Worm (Caenorhabditis elegans) whole organism, late embryonic: ENCODE results near the gene K07B1.7.

ENCODE experiments used
- C08G9.2 ChIP-seq: sonication (generic microtip); optimal IDR thresholded peaks from 2 replicates; lab custom pipeline; 2016; ENCODE audit warnings: mild to moderate bottlenecking, missing genetic modification characterization, moderate library complexity, missing compliant biosample characterization
- C38D4.7 ChIP-seq: fragments of 200-800 bp; sonication (Bioruptor generic); optimal IDR thresholded peaks from 2 replicates; lab custom pipeline; 2018; ENCODE audit warnings: mild to moderate bottlenecking, missing genetic modification characterization, moderate library complexity, missing compliant biosample characterization
- K02D7.2 ChIP-seq: sonication (generic microtip); optimal IDR thresholded peaks from 2 replicates; lab custom pipeline; 2017; ENCODE audit warnings: mild to moderate bottlenecking, missing genetic modification characterization, missing compliant biosample characterization
- K09A11.1 ChIP-seq: sonication (generic microtip); optimal IDR thresholded peaks from 2 replicates; lab custom pipeline; 2017; ENCODE audit warnings: antibody characterized with exemption, mild to moderate bottlenecking, missing genetic modification characterization, missing compliant biosample characterization; ENCODE audit not compliant: insufficient read depth
- Y22D7AL.16 ChIP-seq: sonication (generic microtip); optimal IDR thresholded peaks from 2 replicates; lab custom pipeline; 2016; ENCODE audit warnings: missing genetic modification characterization, missing compliant biosample characterization
- ahr-1 ChIP-seq: sonication (generic microtip); optimal IDR thresholded peaks from 2 replicates; lab custom pipeline; 2016; ENCODE audit warnings: missing genetic modification characterization, missing compliant biosample characterization
- ama-1 ChIP-seq: fragments of 150-350 bp; optimal IDR thresholded peaks from 2 replicates; lab custom pipeline; 2014
- ceh-19 ChIP-seq: fragments of 200-800 bp; sonication (Bioruptor generic); optimal IDR thresholded peaks from 2 replicates; lab custom pipeline; 2018; ENCODE audit warnings: mild to moderate bottlenecking, missing genetic modification characterization, missing compliant biosample characterization
- ceh-2 ChIP-seq: sonication (generic microtip); optimal IDR thresholded peaks from 2 replicates; lab custom pipeline; 2016; ENCODE audit warnings: missing genotype, missing genetic modification characterization, missing compliant biosample characterization
- ceh-22 ChIP-seq: sonication (generic microtip); optimal IDR thresholded peaks from 2 replicates; lab custom pipeline; 2017; ENCODE audit warnings: missing biosample characterization, missing genetic modification characterization
- ceh-24 ChIP-seq: sonication (generic microtip); optimal IDR thresholded peaks from 2 replicates; lab custom pipeline; 2016; ENCODE audit warnings: mild to moderate bottlenecking, missing genetic modification characterization, missing compliant biosample characterization
- ceh-31 ChIP-seq: sonication (generic microtip); optimal IDR thresholded peaks from 2 replicates; lab custom pipeline; 2016; ENCODE audit warnings: missing genetic modification characterization, missing compliant biosample characterization
- ceh-34 ChIP-seq: sonication (generic microtip); optimal IDR thresholded peaks from 2 replicates; lab custom pipeline; 2016; ENCODE audit warnings: mild to moderate bottlenecking, missing genetic modification characterization, missing compliant biosample characterization
- ceh-45 ChIP-seq: fragments of 200-800 bp; sonication (Bioruptor generic); IDR thresholded peaks from 2 replicates; pipeline ENCODE4 v1.3.6; 2022; ENCODE audit warnings: missing genetic modification reagents, missing genetic modification characterization, missing compliant biosample characterization
- ceh-48 ChIP-seq: sonication (generic microtip); optimal IDR thresholded peaks from 2 replicates; lab custom pipeline; 2016; ENCODE audit warnings: missing genetic modification characterization, inconsistent platforms, missing compliant biosample characterization
- ceh-9 ChIP-seq: sonication (generic microtip); optimal IDR thresholded peaks from 2 replicates; lab custom pipeline; 2016; ENCODE audit warnings: mild to moderate bottlenecking, missing genetic modification characterization, inconsistent platforms, missing compliant biosample characterization
- dmd-4 ChIP-seq: sonication (generic microtip); optimal IDR thresholded peaks from 2 replicates; lab custom pipeline; 2016; ENCODE audit warnings: borderline replicate concordance, missing genetic modification characterization, missing compliant biosample characterization
- dve-1 ChIP-seq: sonication (generic microtip); optimal IDR thresholded peaks from 2 replicates; lab custom pipeline; 2017; ENCODE audit warnings: antibody characterized with exemption, mild to moderate bottlenecking, missing genetic modification characterization, missing compliant biosample characterization
- fkh-10 ChIP-seq: fragments of 150-350 bp; optimal IDR thresholded peaks from 2 replicates; lab custom pipeline; 2014; ENCODE audit warnings: missing biosample characterization, missing genetic modification reagents, missing genetic modification characterization
- fkh-6 ChIP-seq: sonication (generic microtip); optimal IDR thresholded peaks from 2 replicates; lab custom pipeline; 2016; ENCODE audit warnings: missing genetic modification characterization, missing compliant biosample characterization
- hlh-13 ChIP-seq: fragments of 200-800 bp; sonication (Bioruptor generic); optimal IDR thresholded peaks from 2 replicates; lab custom pipeline; 2018; ENCODE audit warnings: mild to moderate bottlenecking, missing genetic modification characterization, missing compliant biosample characterization
- hlh-15 ChIP-seq: sonication (generic microtip); optimal IDR thresholded peaks from 2 replicates; lab custom pipeline; 2016; ENCODE audit warnings: missing genetic modification characterization, missing compliant biosample characterization
- hlh-30 ChIP-seq: sonication (generic microtip); optimal IDR thresholded peaks from 2 replicates; lab custom pipeline; 2017; ENCODE audit warnings: antibody characterized with exemption, missing genetic modification characterization, missing compliant biosample characterization; ENCODE audit not compliant: insufficient read depth
- hlh-6 ChIP-seq: sonication (generic microtip); optimal IDR thresholded peaks from 2 replicates; lab custom pipeline; 2016; ENCODE audit warnings: missing genotype, missing genetic modification characterization, missing compliant biosample characterization
- hlh-8 ChIP-seq: sonication (generic microtip); optimal IDR thresholded peaks from 2 replicates; lab custom pipeline; 2016; ENCODE audit warnings: missing genotype, missing genetic modification characterization, missing compliant biosample characterization
- lin-11 ChIP-seq: fragments of 200-800 bp; sonication (Bioruptor generic); optimal IDR thresholded peaks from 2 replicates; lab custom pipeline; 2018; ENCODE audit warnings: mild to moderate bottlenecking, missing genetic modification characterization, missing compliant biosample characterization
- nfya-1 ChIP-seq: sonication (generic microtip); optimal IDR thresholded peaks from 2 replicates; lab custom pipeline; 2017; ENCODE audit warnings: missing genetic modification characterization, mild to moderate bottlenecking, missing compliant biosample characterization, antibody characterized with exemption, moderate library complexity
- nhr-232 ChIP-seq: sonication (generic microtip); optimal IDR thresholded peaks from 2 replicates; lab custom pipeline; 2016; ENCODE audit warnings: missing genetic modification characterization, missing compliant biosample characterization
- npax-4 ChIP-seq: sonication (generic microtip); optimal IDR thresholded peaks from 2 replicates; lab custom pipeline; 2016; ENCODE audit warnings: missing genetic modification characterization, missing compliant biosample characterization
- odd-2 ChIP-seq: sonication (generic microtip); optimal IDR thresholded peaks from 2 replicates; lab custom pipeline; 2017; ENCODE audit warnings: antibody characterized with exemption, mild to moderate bottlenecking, missing genetic modification characterization, missing compliant biosample characterization
- pag-3 ChIP-seq: sonication (generic microtip); optimal IDR thresholded peaks from 2 replicates; lab custom pipeline; 2016; ENCODE audit warnings: missing compliant biosample characterization, missing genetic modification characterization, borderline replicate concordance
- pax-1 ChIP-seq: fragments of 150-350 bp; optimal IDR thresholded peaks from 2 replicates; lab custom pipeline; 2014; ENCODE audit warnings: missing biosample characterization, missing genetic modification characterization
- pha-2 ChIP-seq: sonication (generic microtip); optimal IDR thresholded peaks from 2 replicates; lab custom pipeline; 2017; ENCODE audit warnings: mild to moderate bottlenecking, missing genetic modification characterization, missing compliant biosample characterization
- pha-4 ChIP-seq: fragments of 150-350 bp; optimal IDR thresholded peaks from 2 replicates; lab custom pipeline; 2018; ENCODE audit warnings: missing biosample characterization, missing genetic modification reagents, missing genetic modification characterization
- pqm-1 ChIP-seq: sonication (generic microtip); optimal IDR thresholded peaks from 2 replicates; lab custom pipeline; 2016; ENCODE audit warnings: missing genetic modification characterization, missing compliant biosample characterization
- ref-2 ChIP-seq: sonication (generic microtip); optimal IDR thresholded peaks from 2 replicates; lab custom pipeline; 2016; ENCODE audit warnings: missing genetic modification characterization, missing compliant biosample characterization
- rnt-1 ChIP-seq: sonication (generic microtip); optimal IDR thresholded peaks from 2 replicates; lab custom pipeline; 2016; ENCODE audit warnings: missing genetic modification characterization, missing compliant biosample characterization
- sox-2 ChIP-seq: fragments of 200-800 bp; sonication (Bioruptor generic); IDR thresholded peaks from 2 replicates; pipeline ENCODE4 v1.3.6; 2022; ENCODE audit warnings: missing genetic modification reagents, missing genetic modification characterization, missing compliant biosample characterization
- sox-4 ChIP-seq: sonication (generic microtip); optimal IDR thresholded peaks from 2 replicates; lab custom pipeline; 2017; ENCODE audit warnings: mild to moderate bottlenecking, missing genetic modification characterization, inconsistent platforms, missing compliant biosample characterization
- syd-9 ChIP-seq: sonication (generic microtip); optimal IDR thresholded peaks from 2 replicates; lab custom pipeline; 2016; ENCODE audit warnings: mild to moderate bottlenecking, missing genetic modification characterization, moderate library complexity, missing compliant biosample characterization
- tbx-2 ChIP-seq: sonication (generic microtip); optimal IDR thresholded peaks from 2 replicates; lab custom pipeline; 2016; ENCODE audit warnings: missing genetic modification characterization, missing compliant biosample characterization
- tbx-7 ChIP-seq: sonication (generic microtip); optimal IDR thresholded peaks from 2 replicates; lab custom pipeline; 2016; ENCODE audit warnings: missing genotype, missing genetic modification characterization, missing compliant biosample characterization
- unc-42 ChIP-seq: sonication (generic microtip); optimal IDR thresholded peaks from 2 replicates; lab custom pipeline; 2016; ENCODE audit warnings: missing genotype, missing genetic modification characterization, missing compliant biosample characterization
- unc-55 ChIP-seq: sonication (generic microtip); optimal IDR thresholded peaks from 2 replicates; lab custom pipeline; 2017; ENCODE audit warnings: missing biosample characterization, missing genetic modification reagents, missing genetic modification characterization
- ztf-16 ChIP-seq: sonication (generic microtip); optimal IDR thresholded peaks from 2 replicates; lab custom pipeline; 2017; ENCODE audit warnings: missing genetic modification characterization, missing compliant biosample characterization

K07B1.7 gene

ce11 chrV:9346804-9347203 lies at the start of gene K07B1.7, which contains the start of gene try-5:
K07B1.7 (minus strand) TSS chrV:9346962.
try-5 (plus strand) TSS chrV:9347044.
- no peak for TF ChIP-seq hlh-13
- TF ChIP-seq ref-2 (tag; lab: Kevin White, UChicago): no peak
- TF ChIP-seq C38D4.7 (GFP tag; lab: Kevin White, UChicago): no peak
- no peak for TF ChIP-seq pag-3 (tag; lab: Kevin White, UChicago)
- TF ChIP-seq npax-4: no peak
- TF ChIP-seq hlh-8: no peak
- TF ChIP-seq sox-4 (tag; lab: Kevin White, UChicago): no peak
- TF ChIP-seq ceh-2: no peak
- peak; percentile 3 for TF ChIP-seq hlh-30 (tag; lab: Kevin White, UChicago)
- no peak for TF ChIP-seq Y22D7AL.16
- TF ChIP-seq odd-2 (tag; lab: Kevin White, UChicago): no peak
- TF ChIP-seq ceh-9 (tag; lab: Kevin White, UChicago): no peak
- peak; percentile 41 for TF ChIP-seq unc-42
- no peak for TF ChIP-seq K09A11.1 (tag; lab: Kevin White, UChicago)
- no peak for TF ChIP-seq lin-11 (tag; lab: Kevin White, UChicago)
- TF ChIP-seq dmd-4 (tag; lab: Kevin White, UChicago): no peak
- TF ChIP-seq nhr-232 (tag; lab: Kevin White, UChicago): no peak
- TF ChIP-seq dve-1 (tag; lab: Kevin White, UChicago): no peak
- TF ChIP-seq ceh-48: peak; percentile 77
- no peak for TF ChIP-seq ztf-16 (tag; lab: Kevin White, UChicago)
- TF ChIP-seq hlh-6 (tag; lab: Kevin White, UChicago): no peak
- TF ChIP-seq C08G9.2 (tag; lab: Kevin White, UChicago): no peak
- no peak for TF ChIP-seq fkh-6 (tag; lab: Kevin White, UChicago)
- TF ChIP-seq tbx-7: no peak
- no peak for TF ChIP-seq ahr-1 (tag; lab: Kevin White, UChicago)
- TF ChIP-seq pha-4 (tag; lab: Kevin White, UChicago): no peak
- no peak for TF ChIP-seq ceh-19 (GFP tag; lab: Kevin White, UChicago)
- TF ChIP-seq rnt-1 (tag; lab: Kevin White, UChicago): no peak
- TF ChIP-seq fkh-10 (GFP tag; lab: Kevin White, UChicago): no peak
- peak; percentile 47 for TF ChIP-seq pax-1
- TF ChIP-seq sox-2 (GFP tag; lab: Robert Waterston, UW): no peak
- no peak for TF ChIP-seq tbx-2 (tag; lab: Kevin White, UChicago)
- TF ChIP-seq hlh-15 (tag; lab: Kevin White, UChicago): no peak
- TF ChIP-seq K02D7.2 (tag; lab: Kevin White, UChicago): no peak
- no peak for TF ChIP-seq unc-55 (GFP tag; lab: Kevin White, UChicago)
- no peak for TF ChIP-seq ceh-45
- TF ChIP-seq pha-2: no peak
- TF ChIP-seq syd-9: no peak
- TF ChIP-seq pqm-1 (tag; lab: Kevin White, UChicago): no peak
- TF ChIP-seq ama-1 (lab: Kevin White, UChicago): no peak
- TF ChIP-seq nfya-1 (tag; lab: Kevin White, UChicago): peak; percentile 21

- TF ChIP-seq ceh-24 (tag; lab: Kevin White, UChicago) (no peak), ceh-34 (tag; lab: Kevin White, UChicago) (no peak), ceh-31 (peak; percentile 77), dve-1 (tag; lab: Kevin White, UChicago) (no peak), ceh-22 (tag; lab: Kevin White, UChicago) (no peak)
Observed at ce11 chrV:9394938-9395639, 48.3 kb upstream of the K07B1.7 start.
